Worm (Caenorhabditis elegans): ENCODE measurements around the gene gly-8.

gly-8 gene

DNA sequence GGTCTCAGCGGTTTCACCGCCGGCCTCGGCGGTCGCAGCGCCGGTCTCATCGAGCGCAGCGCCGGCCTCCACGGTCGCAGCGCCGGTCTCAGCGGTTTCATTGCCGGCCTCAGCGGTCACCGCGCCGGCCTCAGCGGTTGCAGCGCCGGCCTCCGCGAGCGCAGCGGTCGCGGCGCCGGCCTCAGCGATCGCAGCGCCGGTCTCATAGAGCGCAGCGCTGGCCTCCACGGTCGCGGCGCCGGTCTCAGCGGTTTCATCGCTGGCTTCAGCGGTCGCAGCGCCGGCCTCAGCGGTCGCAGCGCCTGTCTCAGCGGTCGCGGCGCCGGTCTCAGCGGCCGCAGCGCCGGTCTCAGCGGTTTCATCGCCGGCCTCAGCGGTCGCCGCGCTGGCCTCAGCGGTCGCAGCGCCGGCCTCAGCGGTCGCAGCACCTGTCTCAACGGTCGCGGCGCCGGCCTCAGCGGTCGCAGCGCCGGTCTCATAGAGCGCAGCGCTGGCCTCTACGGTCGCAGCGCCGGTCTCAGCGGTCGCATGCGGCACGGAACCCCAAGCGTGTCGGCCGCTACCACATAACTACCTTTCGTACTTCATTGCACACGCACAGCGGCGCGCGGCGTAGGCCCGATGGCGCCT lies 13.3 kb upstream of the gly-8 start (continued):
- TF ChIP-seq die-1 (tag; optimal IDR thresholded peaks at IDR 0.05) (no peak), lsl-1 (GFP tag; optimal IDR thresholded peaks at IDR 0.05) (no peak)

- TF ChIP-seq lin-54 (GFP tag; optimal IDR thresholded peaks at IDR 0.05): no peak
- TF ChIP-seq lin-26 (GFP tag; IDR thresholded peaks at IDR 0.05): no peak
Observed at ce11 chrIII:11612371-11612770, 12.7 kb upstream of the gly-8 start, which contains the start of the genes Y66A7A.9 and Y66A7A.4. Gene Y66A7A.9 (minus strand): TSS chrIII:11612471. Gene Y66A7A.4 (plus strand): TSS chrIII:11612607.

DNA sequence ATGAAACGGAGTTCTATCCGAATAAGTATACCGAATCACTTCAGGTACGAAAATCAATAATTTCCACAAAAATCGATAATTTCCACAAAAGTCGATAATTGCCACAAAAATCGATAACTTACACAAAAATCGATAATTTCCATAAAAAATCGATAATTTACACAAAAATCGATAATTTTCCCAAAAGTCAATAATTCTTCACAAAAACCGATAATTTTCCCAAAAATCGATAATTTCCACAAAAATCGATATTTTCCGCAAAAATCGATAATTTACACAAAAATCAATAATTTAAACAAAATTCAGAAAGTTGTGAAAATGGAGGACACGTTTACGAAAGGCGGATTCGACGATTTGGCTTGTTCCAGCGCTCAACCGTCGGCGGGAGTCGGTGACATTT lies 10.2 kb upstream of the gly-8 start:
- no peak for TF ChIP-seq ztf-6 (GFP tag; IDR thresholded peaks at IDR 0.05)
- TF ChIP-seq chd-7 (tag; optimal IDR thresholded peaks at IDR 0.05): no peak
- no peak for TF ChIP-seq attf-3 (GFP tag; conservative IDR thresholded peaks at IDR 0.05)
- no peak for TF ChIP-seq xnd-1 (tag; optimal IDR thresholded peaks at IDR 0.05)
- TF ChIP-seq bed-2 (GFP tag; IDR thresholded peaks at IDR 0.05): no peak
- no peak for TF ChIP-seq ets-4 (GFP tag; optimal IDR thresholded peaks at IDR 0.05)
- TF ChIP-seq him-1 (tag; optimal IDR thresholded peaks at IDR 0.05): no peak
- no peak for TF ChIP-seq Y95B8A.8 (GFP tag; IDR thresholded peaks at IDR 0.05)
- TF ChIP-seq nhr-90 (tag; optimal IDR thresholded peaks at IDR 0.05): no peak
- TF ChIP-seq ceh-91 (GFP tag; IDR thresholded peaks at IDR 0.05): no peak

DNA sequence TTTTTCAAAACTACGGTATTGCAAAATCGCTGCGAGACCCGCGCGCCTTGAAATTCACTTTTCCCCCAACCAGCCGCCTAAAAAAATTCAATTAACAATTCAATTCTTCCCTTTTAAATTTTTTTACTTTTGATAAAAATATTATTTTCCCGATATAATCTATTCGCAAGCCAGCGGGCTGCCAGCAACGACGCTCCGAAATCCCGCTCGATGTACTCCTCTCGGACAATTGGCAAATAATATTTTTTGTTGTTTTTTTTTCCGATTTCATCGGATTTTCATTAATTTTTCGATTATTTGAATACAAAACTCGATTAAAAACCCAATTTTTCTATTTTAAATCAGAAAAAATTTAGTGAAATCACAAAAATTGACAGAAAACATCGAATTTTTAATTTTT lies 9.2 kb upstream of the gly-8 start:
- peak; percentile 14 for TF ChIP-seq lsl-1 (GFP tag; optimal IDR thresholded peaks at IDR 0.05)
- no peak for TF ChIP-seq attf-5 (GFP tag; optimal IDR thresholded peaks at IDR 0.05)
- no peak for TF ChIP-seq attf-6 (GFP tag; IDR thresholded peaks at IDR 0.05)
- no peak for TF ChIP-seq aptf-2 (GFP tag; conservative IDR thresholded peaks at IDR 0.05)
- TF ChIP-seq ztf-26 (tag; optimal IDR thresholded peaks at IDR 0.05): no peak
- TF ChIP-seq snpc-1.3 (tag; optimal IDR thresholded peaks at IDR 0.05; ENCODE audit: insufficient read depth): no peak
- TF ChIP-seq attf-3 (GFP tag; conservative IDR thresholded peaks at IDR 0.05): peak; percentile 66
- TF ChIP-seq dpl-1 (GFP tag; optimal IDR thresholded peaks at IDR 0.05): no peak
- TF ChIP-seq madf-8 (GFP tag; conservative IDR thresholded peaks at IDR 0.05): no peak
- TF ChIP-seq lir-1 (GFP tag; conservative IDR thresholded peaks at IDR 0.05): no peak
- no peak for TF ChIP-seq lin-35 (GFP tag; optimal IDR thresholded peaks at IDR 0.05)
- TF ChIP-seq let-526 (GFP tag; IDR thresholded peaks at IDR 0.05): no peak
- peak; percentile 17; the same call in 1 of the 2 replicates for TF ChIP-seq F33H1.4 (GFP tag; IDR thresholded peaks at IDR 0.05)
- no peak for TF ChIP-seq rcor-1 (GFP tag; IDR thresholded peaks at IDR 0.05)
- TF ChIP-seq cebp-1 (GFP tag; IDR thresholded peaks at IDR 0.05): no peak
- TF ChIP-seq cebp-1 (tag; optimal IDR thresholded peaks at IDR 0.05): no peak
- no peak for TF ChIP-seq ama-1 (optimal IDR thresholded peaks at IDR 0.05)
- no peak for TF ChIP-seq ama-1 (GFP tag; optimal IDR thresholded peaks at IDR 0.05)
- no peak for TF ChIP-seq nfya-2 (GFP tag; IDR thresholded peaks at IDR 0.05)
- TF ChIP-seq cebp-2 (GFP tag; IDR thresholded peaks at IDR 0.05): no peak
- no peak for TF ChIP-seq B0336.3 (GFP tag; IDR thresholded peaks at IDR 0.05)
- no peak for TF ChIP-seq B0261.1 (tag; optimal IDR thresholded peaks at IDR 0.05)
- TF ChIP-seq nhr-120 (GFP tag; IDR thresholded peaks at IDR 0.05): no peak

All from whole organism, young adult.